Fruit fly (Drosophila melanogaster) S2 (cell line): ENCODE measurements around the gene Vha16-2.

Source experiments
- CG8478 ChIP-seq: fragments of >200 bp; optimal IDR thresholded peaks from 2 replicates; lab custom pipeline; 2018
- CTCF ChIP-seq, 2 experiments: fragments of >200 bp; optimal IDR thresholded peaks; 2 replicates each; lab custom pipeline; 2018

- TF ChIP-seq CTCF (optimal IDR thresholded peaks at IDR 0.05; lab: Kevin White, UChicago): no peak
- no peak for TF ChIP-seq CG8478 (lab: Kevin White, UChicago)
Measured at dm6 chr3L:11513405-11513804, 38.6 kb downstream of the Vha16-2 start, which contains the start of gene CG7512.
